Worm (Caenorhabditis elegans): ENCODE measurements around the gene srh-244.

DNA sequence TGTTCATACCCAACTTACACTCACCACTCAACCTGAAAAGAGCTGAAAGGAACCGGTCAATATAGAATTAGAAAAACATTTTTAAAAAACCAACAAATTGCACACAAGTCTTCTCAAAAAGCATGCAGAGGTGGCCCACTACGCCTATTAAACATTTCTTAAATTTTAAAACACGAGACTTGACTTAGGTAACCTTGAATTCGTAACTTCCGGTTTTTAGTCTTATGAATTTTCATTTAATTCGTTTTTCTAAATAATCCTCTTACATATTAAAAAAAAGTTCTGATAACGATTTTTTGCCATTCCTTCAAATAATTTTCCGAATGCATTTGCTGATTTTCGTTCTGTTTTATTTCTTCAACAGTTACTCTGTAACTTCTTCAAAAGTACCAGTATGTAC, 15.5 kb upstream of the srh-244 start, which contains the start of gene clec-7:
- no peak for TF ChIP-seq mxl-3 (GFP tag; optimal IDR thresholded peaks at IDR 0.05)
- no peak for TF ChIP-seq zag-1 (tag; optimal IDR thresholded peaks at IDR 0.05)
- no peak for TF ChIP-seq ceh-28 (tag; optimal IDR thresholded peaks at IDR 0.05)
